Worm (Caenorhabditis elegans) whole organism, L2 larva: Measurements from ENCODE around the gene C33D9.13.

Source experiments
- blmp-1 ChIP-seq: sonication (generic microtip); optimal IDR thresholded peaks from 2 replicates; lab custom pipeline; 2017; ENCODE audit warnings: missing genetic modification characterization, mild to moderate bottlenecking, missing compliant biosample characterization, antibody characterized with exemption, moderate library complexity; ENCODE audit not compliant: insufficient read depth
- ceh-16 ChIP-seq: fragments of 150-350 bp; optimal IDR thresholded peaks from 2 replicates; lab custom pipeline; 2014; ENCODE audit warnings: missing biosample characterization, missing genetic modification characterization
- crh-2 ChIP-seq: sonication (generic microtip); optimal IDR thresholded peaks from 2 replicates; lab custom pipeline; 2017; ENCODE audit warnings: missing biosample characterization, missing genetic modification characterization
- lin-11 ChIP-seq: fragments of 150-350 bp; sonication (generic microtip); optimal IDR thresholded peaks from 2 replicates; lab custom pipeline; 2014; ENCODE audit warnings: missing biosample characterization, missing genetic modification characterization, inconsistent platforms, mixed read lengths
- lin-13 ChIP-seq: fragments of 150-350 bp; optimal IDR thresholded peaks from 2 replicates; lab custom pipeline; 2014; ENCODE audit warnings: missing biosample characterization, missing genetic modification reagents, missing genetic modification characterization
- lin-39 ChIP-seq: fragments of 150-350 bp; optimal IDR thresholded peaks from 2 replicates; lab custom pipeline; 2014; ENCODE audit warnings: missing biosample characterization, missing genetic modification reagents, missing genetic modification characterization
- mdl-1 ChIP-seq, 2 experiments: fragments of 150-350 bp in 1 of 2; sonication (generic microtip) in 1 of 2; optimal IDR thresholded peaks; 2 replicates each; lab custom pipeline; 2017; ENCODE audit warnings: missing biosample characterization in 2 of 2, missing genetic modification characterization in 2 of 2
- nhr-12 ChIP-seq: fragments of 150-350 bp; optimal IDR thresholded peaks from 2 replicates; lab custom pipeline; 2014; ENCODE audit warnings: missing biosample characterization, missing genetic modification characterization
- nhr-237 ChIP-seq: fragments of 150-350 bp; optimal IDR thresholded peaks from 2 replicates; lab custom pipeline; 2014; ENCODE audit warnings: missing biosample characterization, missing genetic modification characterization
- skn-1 ChIP-seq: sonication (generic microtip); optimal IDR thresholded peaks from 2 replicates; lab custom pipeline; 2017; ENCODE audit warnings: missing biosample characterization, missing genetic modification characterization
- ztf-4 ChIP-seq: fragments of 150-350 bp; optimal IDR thresholded peaks from 2 replicates; lab custom pipeline; 2014; ENCODE audit warnings: missing biosample characterization, missing genetic modification characterization

- peak; percentile 34 for TF ChIP-seq lin-13 (GFP tag; lab: Kevin White, UChicago)
- TF ChIP-seq nhr-237 (tag; lab: Kevin White, UChicago), result no peak
- no peak for TF ChIP-seq ceh-16 (tag; lab: Kevin White, UChicago)
- no peak for TF ChIP-seq nhr-12
- no peak for TF ChIP-seq lin-11 (tag; lab: Kevin White, UChicago)
- TF ChIP-seq crh-2 (tag; lab: Kevin White, UChicago), result peak; percentile 50
- no peak for TF ChIP-seq lin-39
- TF ChIP-seq skn-1, result no peak
- TF ChIP-seq blmp-1 (tag; lab: Kevin White, UChicago), result no peak
- no peak for TF ChIP-seq ztf-4 (tag; lab: Kevin White, UChicago)
- TF ChIP-seq mdl-1 (tag; optimal IDR thresholded peaks at IDR 0.05; lab: Kevin White, UChicago), result no peak
These were observed 26.5 kb downstream of the C33D9.13 start for ce11 chrIV:8758620-8759019.
